Worm (Caenorhabditis elegans): Measurements from ENCODE around the gene mrpl-45.

Gene mrpl-45

ce11 chrIII:1243199-1243598, 41.4 kb upstream of the mrpl-45 start, which contains the start of gene fbxa-63:
TSS of gene fbxa-63 (plus strand) at chrIII:1243508.
- peak in 1 of 2 experiments; percentile 54 for TF ChIP-seq lsy-2 (tag; optimal IDR thresholded peaks at IDR 0.05)
- TF ChIP-seq mxl-3 (GFP tag; optimal IDR thresholded peaks at IDR 0.05): no peak
- TF ChIP-seq ZK546.5 (tag; optimal IDR thresholded peaks at IDR 0.05): no peak
- TF ChIP-seq aha-1 (tag): peak; percentile 43
- peak; percentile 24 for TF ChIP-seq hlh-30 (tag; optimal IDR thresholded peaks at IDR 0.05; ENCODE audit: insufficient read depth)
- peak; percentile 15 for TF ChIP-seq dpl-1 (GFP tag; optimal IDR thresholded peaks at IDR 0.05)
- TF ChIP-seq duxl-1 (tag; optimal IDR thresholded peaks at IDR 0.05; ENCODE audit: poor library complexity): no peak
- TF ChIP-seq zip-2 (tag; optimal IDR thresholded peaks at IDR 0.05): peak; percentile 94
- no peak for TF ChIP-seq pha-4 (GFP tag; IDR thresholded peaks at IDR 0.05)
- TF ChIP-seq pha-4 (tag; optimal IDR thresholded peaks at IDR 0.05): no peak
- peak; percentile 31 for TF ChIP-seq hlh-11 (tag; optimal IDR thresholded peaks at IDR 0.05)
- TF ChIP-seq dve-1 (tag; optimal IDR thresholded peaks at IDR 0.05; ENCODE audit: insufficient read depth): peak; percentile 14
- TF ChIP-seq unc-62 (GFP tag; optimal IDR thresholded peaks at IDR 0.05 in 1 of 2): peak in 1 of 2 experiments; percentile 18
- no peak for TF ChIP-seq unc-62 (tag; optimal IDR thresholded peaks at IDR 0.05)
- TF ChIP-seq lin-38 (GFP tag; IDR thresholded peaks at IDR 0.05): no peak
- TF ChIP-seq mes-2 (tag; optimal IDR thresholded peaks at IDR 0.05; ENCODE audit: poor library complexity, severe bottlenecking): peak; percentile 35
- TF ChIP-seq fkh-10 (GFP tag; optimal IDR thresholded peaks at IDR 0.05): peak; percentile 11
- TF ChIP-seq ceh-32 (tag; optimal IDR thresholded peaks at IDR 0.05; ENCODE audit: poor library complexity): no peak
- no peak for TF ChIP-seq vab-7 (GFP tag; IDR thresholded peaks at IDR 0.05)
- no peak for TF ChIP-seq daf-16 (GFP tag; optimal IDR thresholded peaks at IDR 0.05)
- peak; percentile 39 for TF ChIP-seq daf-16 (tag; optimal IDR thresholded peaks at IDR 0.05)
- TF ChIP-seq nhr-28 (tag; optimal IDR thresholded peaks at IDR 0.05): peak; percentile 43

- TF ChIP-seq ceh-62 (tag; optimal IDR thresholded peaks at IDR 0.05): no peak
- no peak for TF ChIP-seq saeg-2 (GFP tag; IDR thresholded peaks at IDR 0.05)
- TF ChIP-seq mes-2 (tag; optimal IDR thresholded peaks at IDR 0.05; ENCODE audit: poor library complexity, severe bottlenecking): no peak
- TF ChIP-seq fkh-10 (GFP tag; optimal IDR thresholded peaks at IDR 0.05): no peak
- no peak for TF ChIP-seq D1046.2 (GFP tag; IDR thresholded peaks at IDR 0.05)
- no peak for TF ChIP-seq ceh-44 (GFP tag; IDR thresholded peaks at IDR 0.05)
- TF ChIP-seq mxl-2 (GFP tag; conservative IDR thresholded peaks at IDR 0.05): no peak
- TF ChIP-seq R02D3.7 (tag; optimal IDR thresholded peaks at IDR 0.05): no peak
- TF ChIP-seq lin-38 (GFP tag; IDR thresholded peaks at IDR 0.05): no peak
- no peak for TF ChIP-seq gei-8 (GFP tag; optimal IDR thresholded peaks at IDR 0.05)
- no peak for TF ChIP-seq nhr-48 (tag; optimal IDR thresholded peaks at IDR 0.05)
- TF ChIP-seq T26A8.4 (GFP tag; IDR thresholded peaks at IDR 0.05): no peak
- no peak for TF ChIP-seq lir-3 (tag; optimal IDR thresholded peaks at IDR 0.05)
- TF ChIP-seq nhr-11 (tag; optimal IDR thresholded peaks at IDR 0.05): no peak
Observed at ce11 chrIII:1238704-1239103, 36.9 kb upstream of the mrpl-45 start, which contains the start of gene fbxa-61. TSS of gene fbxa-61 (plus strand) at chrIII:1239048.

- TF ChIP-seq nhr-111 (GFP tag; optimal IDR thresholded peaks at IDR 0.05) (no peak), sdz-12 (GFP tag; optimal IDR thresholded peaks at IDR 0.05) (no peak), vab-7 (GFP tag; IDR thresholded peaks at IDR 0.05) (no peak), mdt-29 (GFP tag; IDR thresholded peaks at IDR 0.05) (no peak), lin-38 (GFP tag; IDR thresholded peaks at IDR 0.05) (peak; percentile 51), aha-1 (tag) (peak; percentile 69), T20F7.1 (GFP tag; optimal IDR thresholded peaks at IDR 0.05) (no peak), tra-1 (GFP tag; IDR thresholded peaks at IDR 0.05) (0 out of 2 replicates have a peak, but pooled peaks have one; percentile 36), ceh-20 (GFP tag; IDR thresholded peaks at IDR 0.05) (peak; percentile 50; the same call in 1 of the 2 replicates), lin-13 (GFP tag; optimal IDR thresholded peaks at IDR 0.05) (peak; percentile 74), dmd-6 (GFP tag; IDR thresholded peaks at IDR 0.05) (no peak), ceh-82 (tag; optimal IDR thresholded peaks at IDR 0.05) (no peak), nhr-28 (tag; optimal IDR thresholded peaks at IDR 0.05) (no peak), skn-1 (tag; optimal IDR thresholded peaks at IDR 0.05) (no peak), unc-39 (tag; optimal IDR thresholded peaks at IDR 0.05) (no peak), unc-62 (GFP tag; optimal IDR thresholded peaks at IDR 0.05 in 1 of 2) (no peak), unc-62 (tag; optimal IDR thresholded peaks at IDR 0.05) (no peak)
Observed at ce11 chrIII:1231186-1231585, 29.4 kb upstream of the mrpl-45 start.

All from whole organism, L4 larva.